Fruit fly (Drosophila melanogaster) S2 (cell line): ENCODE data around the gene CG7557.

Source experiments
- CG8478 ChIP-seq: fragments of >200 bp; optimal IDR thresholded peaks from 2 replicates; lab custom pipeline; 2018
- CTCF ChIP-seq, 2 experiments: fragments of >200 bp; optimal IDR thresholded peaks; 2 replicates each; lab custom pipeline; 2018

dm6 chr3L:11489489-11489888 lies 44.5 kb downstream of the CG7557 start:
- TF ChIP-seq CG8478 (no peak), CTCF (optimal IDR thresholded peaks at IDR 0.05; lab: Kevin White, UChicago) (no peak)
